Fruit fly (Drosophila melanogaster) whole organism, embryonic: ENCODE data around the gene CG18542.

ENCODE experiments used
- Bdp1 ChIP-seq: fragments of 200-800 bp; sonication (Bioruptor generic); optimal IDR thresholded peaks from 3 replicates; lab custom pipeline; 2016; ENCODE audit warnings: missing biosample characterization, missing genetic modification characterization
- CG10209 ChIP-seq: fragments of 200-800 bp; sonication (Bioruptor generic); optimal IDR thresholded peaks from 3 replicates; lab custom pipeline; 2017; ENCODE audit warnings: missing biosample characterization, mild to moderate bottlenecking, missing genetic modification characterization, missing genetic modification reagents
- CG10565 ChIP-seq: fragments of 200-800 bp; sonication (Bioruptor generic); optimal IDR thresholded peaks from 3 replicates; lab custom pipeline; 2016; ENCODE audit warnings: missing biosample characterization, mild to moderate bottlenecking, missing genetic modification characterization
- CG13296 ChIP-seq: fragments of 200-800 bp; sonication (Bioruptor generic); optimal IDR thresholded peaks from 3 replicates; lab custom pipeline; 2018; ENCODE audit warnings: missing biosample characterization, mild to moderate bottlenecking, missing genetic modification characterization
- CG15011 ChIP-seq: fragments of 200-800 bp; sonication (Bioruptor generic); optimal IDR thresholded peaks from 3 replicates; lab custom pipeline; 2018; ENCODE audit warnings: missing biosample characterization, mild to moderate bottlenecking, missing genetic modification characterization
- CG1529 ChIP-seq: fragments of 200-800 bp; sonication (Bioruptor generic); optimal IDR thresholded peaks from 3 replicates; lab custom pipeline; 2018; ENCODE audit warnings: missing biosample characterization, missing genetic modification characterization
- CG15514 ChIP-seq: fragments of 200-800 bp; sonication (Bioruptor generic); optimal IDR thresholded peaks from 3 replicates; lab custom pipeline; 2017; ENCODE audit warnings: missing biosample characterization, missing genetic modification characterization, mild to moderate bottlenecking, moderate library complexity, missing genetic modification reagents
- CG1602 ChIP-seq: fragments of 200-800 bp; sonication (Bioruptor generic); optimal IDR thresholded peaks from 3 replicates; lab custom pipeline; 2016; ENCODE audit warnings: missing biosample characterization, missing genetic modification characterization
- CG17359 ChIP-seq: fragments of 200-800 bp; sonication (Bioruptor generic); optimal IDR thresholded peaks from 3 replicates; lab custom pipeline; 2018; ENCODE audit warnings: missing biosample characterization, mild to moderate bottlenecking, missing genetic modification characterization, moderate library complexity
- CG17912 ChIP-seq: fragments of 200-800 bp; sonication (Bioruptor generic); optimal IDR thresholded peaks from 2 replicates; lab custom pipeline; 2018; ENCODE audit warnings: missing biosample characterization, mild to moderate bottlenecking, missing genetic modification characterization
- CG1792 ChIP-seq: fragments of 200-800 bp; sonication (Bioruptor generic); optimal IDR thresholded peaks from 2 replicates; lab custom pipeline; 2016; ENCODE audit warnings: missing biosample characterization, missing genetic modification characterization
- CG2116 ChIP-seq: fragments of 200-800 bp; sonication (Bioruptor generic); optimal IDR thresholded peaks from 3 replicates; lab custom pipeline; 2018; ENCODE audit warnings: missing biosample characterization, mild to moderate bottlenecking, missing genetic modification characterization
- CG2875 ChIP-seq: fragments of 200-800 bp; sonication (Bioruptor generic); optimal IDR thresholded peaks from 2 replicates; lab custom pipeline; 2017; ENCODE audit warnings: missing biosample characterization, mild to moderate bottlenecking, missing genetic modification characterization, missing genetic modification reagents
- CG2889 ChIP-seq: fragments of 200-800 bp; sonication (Bioruptor generic); IDR thresholded peaks from 3 replicates; pipeline ENCODE4 v1.3.6; 2022; ENCODE audit warnings: missing biosample characterization, missing genetic modification characterization
- CG31224 ChIP-seq: fragments of 200-800 bp; sonication (Bioruptor generic); IDR thresholded peaks from 2 replicates; pipeline ENCODE4 v1.3.6; 2022; ENCODE audit warnings: missing biosample characterization, missing genetic modification characterization
- CG31441 ChIP-seq: fragments of 200-800 bp; sonication (Bioruptor generic); IDR thresholded peaks from 2 replicates; pipeline ENCODE4 v1.3.6; 2022; ENCODE audit warnings: missing biosample characterization, missing genetic modification characterization
- CG32772 ChIP-seq: fragments of 200-800 bp; sonication (Bioruptor generic); IDR thresholded peaks from 2 replicates; pipeline ENCODE4 v1.3.6; 2022; ENCODE audit warnings: missing biosample characterization, missing genetic modification characterization
- CG3281 ChIP-seq: fragments of 200-800 bp; sonication (Bioruptor generic); optimal IDR thresholded peaks from 3 replicates; lab custom pipeline; 2017; ENCODE audit warnings: missing biosample characterization, mild to moderate bottlenecking, missing genetic modification characterization
- CG3407 ChIP-seq: fragments of 200-800 bp; sonication (Bioruptor generic); optimal IDR thresholded peaks from 2 replicates; lab custom pipeline; 2018; ENCODE audit warnings: missing biosample characterization, mild to moderate bottlenecking, missing genetic modification characterization
- CG7556 ChIP-seq: fragments of 200-800 bp; sonication (Bioruptor generic); optimal IDR thresholded peaks from 2 replicates; lab custom pipeline; 2017; ENCODE audit warnings: missing biosample characterization, mild to moderate bottlenecking, missing genetic modification characterization
- CG8290 ChIP-seq, 3 experiments: fragments of 200-800 bp; sonication (Bioruptor generic); optimal IDR thresholded peaks; 2 replicates each; lab custom pipeline; 2016 to 2019; ENCODE audit warnings: missing biosample characterization in 3 of 3, missing genetic modification characterization in 3 of 3, mild to moderate bottlenecking in 2 of 3, moderate library complexity in 1 of 3
- CG8359 ChIP-seq: fragments of 200-800 bp; sonication (Bioruptor generic); optimal IDR thresholded peaks from 2 replicates; lab custom pipeline; 2017; ENCODE audit warnings: missing biosample characterization, mild to moderate bottlenecking, missing genetic modification characterization, borderline replicate concordance
- CG8388 ChIP-seq: fragments of 200-800 bp; sonication (Bioruptor generic); optimal IDR thresholded peaks from 2 replicates; lab custom pipeline; 2019; ENCODE audit warnings: missing biosample characterization, mild to moderate bottlenecking, missing genetic modification characterization, moderate library complexity
- CG9727 ChIP-seq: fragments of 200-800 bp; sonication (Bioruptor generic); optimal IDR thresholded peaks from 3 replicates; lab custom pipeline; 2017; ENCODE audit warnings: missing biosample characterization, mild to moderate bottlenecking, missing genetic modification characterization
- Dek ChIP-seq: fragments of 200-800 bp; sonication (Bioruptor generic); optimal IDR thresholded peaks from 3 replicates; lab custom pipeline; 2019; ENCODE audit warnings: missing biosample characterization, mild to moderate bottlenecking, missing genetic modification characterization, moderate library complexity
- MTF-1 ChIP-seq: fragments of 200-800 bp; sonication (Bioruptor generic); optimal IDR thresholded peaks from 2 replicates; lab custom pipeline; 2018; ENCODE audit warnings: missing biosample characterization, mild to moderate bottlenecking, missing genetic modification characterization, borderline replicate concordance
- Oaz ChIP-seq: fragments of 200-800 bp; sonication (Bioruptor generic); IDR thresholded peaks from 2 replicates; pipeline ENCODE4 v1.3.6; 2022; ENCODE audit warnings: missing biosample characterization, missing genetic modification characterization
- Pdp1 ChIP-seq, 2 experiments: fragments of 200-800 bp; sonication (Bioruptor generic); optimal IDR thresholded peaks; 3 replicates each; lab custom pipeline; 2016; ENCODE audit warnings: missing biosample characterization in 2 of 2, missing genetic modification characterization in 2 of 2, mild to moderate bottlenecking in 1 of 2, moderate library complexity in 1 of 2
- Sox100B ChIP-seq: fragments of 200-800 bp; sonication (Bioruptor generic); optimal IDR thresholded peaks from 3 replicates; lab custom pipeline; 2018; ENCODE audit warnings: missing biosample characterization, mild to moderate bottlenecking, missing genetic modification characterization
- Spps ChIP-seq: fragments of 200-800 bp; sonication (Bioruptor generic); optimal IDR thresholded peaks from 2 replicates; lab custom pipeline; 2018; ENCODE audit warnings: missing biosample characterization, mild to moderate bottlenecking, missing genetic modification characterization
- Sry-β ChIP-seq: fragments of 200-800 bp; sonication (Bioruptor generic); optimal IDR thresholded peaks from 2 replicates; lab custom pipeline; 2018; ENCODE audit warnings: missing biosample characterization, mild to moderate bottlenecking, missing genetic modification characterization, moderate library complexity
- Usf ChIP-seq: fragments of 200-800 bp; sonication (Bioruptor generic); optimal IDR thresholded peaks from 2 replicates; lab custom pipeline; 2017; ENCODE audit warnings: missing genotype, missing biosample characterization, missing genetic modification characterization
- abd-A ChIP-seq: fragments of 200-800 bp; sonication (Bioruptor generic); optimal IDR thresholded peaks from 3 replicates; lab custom pipeline; 2019; ENCODE audit warnings: missing biosample characterization, mild to moderate bottlenecking, missing genetic modification characterization, moderate library complexity
- bbx ChIP-seq: fragments of 200-800 bp; sonication (Bioruptor generic); IDR thresholded peaks from 2 replicates; pipeline ENCODE4 v1.3.6; 2022; ENCODE audit warnings: missing biosample characterization, missing genetic modification characterization; ENCODE audit not compliant: partially characterized antibody
- danr ChIP-seq: fragments of 200-800 bp; sonication (Bioruptor generic); IDR thresholded peaks from 2 replicates; pipeline ENCODE4 v1.3.6; 2022; ENCODE audit warnings: missing biosample characterization, missing genetic modification characterization
- disco-r ChIP-seq: fragments of 200-800 bp; sonication (Bioruptor generic); optimal IDR thresholded peaks from 2 replicates; lab custom pipeline; 2016; ENCODE audit warnings: missing biosample characterization, missing genetic modification characterization
- gcm2 ChIP-seq: fragments of 200-800 bp; sonication (Bioruptor generic); optimal IDR thresholded peaks from 2 replicates; lab custom pipeline; 2016; ENCODE audit warnings: missing biosample characterization, missing genetic modification characterization
- hb ChIP-seq: fragments of 200-800 bp; sonication (Bioruptor generic); IDR thresholded peaks from 3 replicates; pipeline ENCODE4 v1.3.6; 2022; ENCODE audit warnings: missing biosample characterization, missing genetic modification characterization; ENCODE audit not compliant: partially characterized antibody
- lbe ChIP-seq: fragments of 200-800 bp; sonication (Bioruptor generic); optimal IDR thresholded peaks from 2 replicates; lab custom pipeline; 2016; ENCODE audit warnings: missing biosample characterization, mild to moderate bottlenecking, missing genetic modification characterization
- lola ChIP-seq, 3 experiments: fragments of >200 bp in 2 of 3; fragments of 200-800 bp in 1 of 3; sonication (Bioruptor generic) in 1 of 3; optimal IDR thresholded peaks; 2 replicates each; lab custom pipeline; 2017 to 2019; ENCODE audit warnings: missing biosample characterization in 3 of 3, missing genetic modification characterization in 3 of 3, mild to moderate bottlenecking in 1 of 3, moderate library complexity in 1 of 3
- mam ChIP-seq: fragments of 200-800 bp; sonication (Bioruptor generic); optimal IDR thresholded peaks from 3 replicates; lab custom pipeline; 2016; ENCODE audit warnings: missing biosample characterization, missing genetic modification characterization
- p53 ChIP-seq: fragments of 200-800 bp; sonication (Bioruptor generic); optimal IDR thresholded peaks from 2 replicates; lab custom pipeline; 2016; ENCODE audit warnings: missing biosample characterization, missing genetic modification characterization
- peb ChIP-seq: fragments of 200-800 bp; sonication (Bioruptor generic); IDR thresholded peaks from 2 replicates; pipeline ENCODE4 v1.3.6; 2022; ENCODE audit warnings: missing biosample characterization, missing genetic modification characterization
- scrt ChIP-seq: fragments of 200-800 bp; sonication (Bioruptor generic); optimal IDR thresholded peaks from 2 replicates; lab custom pipeline; 2018; ENCODE audit warnings: missing biosample characterization, mild to moderate bottlenecking, missing genetic modification characterization, moderate library complexity
- slp2 ChIP-seq: fragments of 200-800 bp; sonication (Bioruptor generic); optimal IDR thresholded peaks from 2 replicates; lab custom pipeline; 2016; ENCODE audit warnings: missing biosample characterization, missing genetic modification characterization
- tna ChIP-seq: fragments of 200-800 bp; sonication (Bioruptor generic); IDR thresholded peaks from 2 replicates; pipeline ENCODE4 v1.3.6; 2022; ENCODE audit warnings: missing biosample characterization, missing genetic modification characterization; ENCODE audit not compliant: partially characterized antibody
- unpg ChIP-seq: fragments of 200-800 bp; sonication (Bioruptor generic); optimal IDR thresholded peaks from 3 replicates; lab custom pipeline; 2018; ENCODE audit warnings: missing biosample characterization, mild to moderate bottlenecking, missing genetic modification characterization, moderate library complexity
- wek ChIP-seq: fragments of 200-800 bp; sonication (Bioruptor generic); optimal IDR thresholded peaks from 3 replicates; lab custom pipeline; 2018; ENCODE audit warnings: missing biosample characterization, mild to moderate bottlenecking, missing genetic modification characterization, moderate library complexity
- zfh2 ChIP-seq: fragments of 200-800 bp; sonication (Bioruptor generic); optimal IDR thresholded peaks from 2 replicates; lab custom pipeline; 2016; ENCODE audit warnings: missing biosample characterization, missing genetic modification characterization

The CG18542 gene

DNA sequence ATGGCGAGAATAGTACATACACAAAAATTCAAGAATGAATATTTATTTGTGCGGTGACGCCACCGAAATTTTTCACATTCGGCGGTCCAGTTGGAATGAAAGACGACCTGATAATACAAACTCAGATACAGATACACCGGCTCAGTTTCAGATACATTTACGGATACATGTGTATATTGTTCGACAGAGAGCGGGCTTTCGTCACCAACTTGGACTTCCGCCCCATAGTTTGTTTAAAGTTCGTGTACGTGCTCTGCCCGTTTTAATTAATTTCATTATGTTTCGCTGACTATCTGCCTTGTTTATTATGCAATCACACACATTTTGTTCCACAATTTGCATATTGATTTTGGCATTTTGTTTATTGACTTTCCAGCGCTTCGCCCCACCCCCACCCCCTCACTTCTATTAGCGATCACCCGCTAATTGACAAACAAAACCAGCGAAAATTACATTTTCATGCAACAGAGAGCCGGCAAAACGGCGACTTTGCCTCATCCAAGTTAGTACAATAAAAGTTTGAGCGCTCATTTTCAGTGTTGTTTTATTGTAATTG is 15.7 kb downstream of the CG18542 start (continued):
- TF ChIP-seq Bdp1 (peak; percentile 5), CG1792 (peak; percentile 27), Pdp1 (GFP tag; optimal IDR thresholded peaks at IDR 0.05; lab: Kevin White, UChicago) (peak; percentile 8 to 91), CG3407 (GFP tag; lab: Kevin White, UChicago) (no peak), lola (GFP tag; optimal IDR thresholded peaks at IDR 0.05; lab: Kevin White, UChicago) (no peak), peb (GFP tag; lab: Robert Waterston, UW) (no peak), Usf (no peak), slp2 (GFP tag; lab: Kevin White, UChicago) (no peak), CG2889 (GFP tag; lab: Robert Waterston, UW) (no peak), lbe (GFP tag; lab: Kevin White, UChicago) (no peak), CG15011 (GFP tag; lab: Kevin White, UChicago) (no peak), tna (GFP tag; lab: Robert Waterston, UW) (no peak), CG31441 (GFP tag; lab: Robert Waterston, UW) (no peak), wek (GFP tag; lab: Kevin White, UChicago) (peak; percentile 55), CG31224 (GFP tag; lab: Robert Waterston, UW) (no peak), Sry-β (no peak), danr (no peak), abd-A (tag; lab: Kevin White, UChicago) (peak; percentile 3), CG32772 (GFP tag; lab: Robert Waterston, UW) (no peak), p53 (GFP tag; lab: Kevin White, UChicago) (no peak), CG1602 (no peak), gcm2 (GFP tag; lab: Kevin White, UChicago) (no peak), CG15514 (GFP tag; lab: Kevin White, UChicago) (peak; percentile 30), scrt (GFP tag; lab: Kevin White, UChicago) (peak; percentile 14), Sox100B (peak; percentile 31), bbx (no peak), CG3281 (peak; percentile 59), CG9727 (GFP tag; lab: Kevin White, UChicago) (no peak), CG2116 (no peak), disco-r (GFP tag; lab: Kevin White, UChicago) (no peak), hb (GFP tag; lab: Robert Waterston, UW) (no peak), CG13296 (GFP tag; lab: Kevin White, UChicago) (peak; percentile 66), Spps (tag; lab: Kevin White, UChicago) (no peak), CG17912 (peak; percentile 15), CG1529 (no peak), CG10565 (no peak), MTF-1 (peak; percentile 56), Oaz (GFP tag; lab: Robert Waterston, UW) (no peak), CG17359 (tag; lab: Kevin White, UChicago) (peak; percentile 51), Dek (tag; lab: Kevin White, UChicago) (peak; percentile 12), unpg (GFP tag; lab: Kevin White, UChicago) (peak; percentile 35), zfh2 (no peak), CG8388 (no peak), CG8359 (GFP tag; lab: Kevin White, UChicago) (no peak), CG8290 (GFP tag; optimal IDR thresholded peaks at IDR 0.05; lab: Kevin White, UChicago) (no peak), CG8290 (tag; optimal IDR thresholded peaks at IDR 0.05; lab: Kevin White, UChicago) (peak in 1 of 2 experiments; percentile 62), mam (peak; percentile 21), CG2875 (peak; percentile 4), CG7556 (no peak), CG10209 (GFP tag; lab: Kevin White, UChicago) (peak; percentile 34)
